Worm (Caenorhabditis elegans): Measurements from ENCODE around the gene ZC376.8.

ce11 chrV:14160698-14161097 is 19.3 kb upstream of the ZC376.8 start, which contains the start of gene cest-1.2:
- TF ChIP-seq Y79H2A.3 (GFP tag; conservative IDR thresholded peaks at IDR 0.05) (no peak), snpc-1.1 (tag; optimal IDR thresholded peaks at IDR 0.05; ENCODE audit: insufficient read depth) (no peak), dpff-1 (tag; optimal IDR thresholded peaks at IDR 0.05) (no peak), ztf-18 (tag; optimal IDR thresholded peaks at IDR 0.05) (no peak), ama-1 (optimal IDR thresholded peaks at IDR 0.05) (no peak), ama-1 (GFP tag; optimal IDR thresholded peaks at IDR 0.05) (no peak), ceh-58 (GFP tag; IDR thresholded peaks at IDR 0.05) (no peak), K12H6.12 (tag; optimal IDR thresholded peaks at IDR 0.05) (no peak)

All from whole organism, young adult.